Worm (Caenorhabditis elegans) whole organism, L4 larva: Measurements from ENCODE around the gene F16B4.2.

Experiments used
- Y75B8A.6 ChIP-seq: fragments of 200-800 bp; sonication (Bioruptor generic); IDR thresholded peaks from 2 replicates; pipeline ENCODE4 v1.3.6; 2022; ENCODE audit warnings: missing genetic modification reagents, missing genetic modification characterization, missing compliant biosample characterization
- ceh-62 ChIP-seq: sonication (generic microtip); optimal IDR thresholded peaks from 2 replicates; lab custom pipeline; 2017; ENCODE audit warnings: missing biosample characterization, missing genetic modification characterization
- dmd-9 ChIP-seq: fragments of 200-800 bp; sonication (Bioruptor generic); IDR thresholded peaks from 2 replicates; pipeline ENCODE4 v1.3.6; 2022; ENCODE audit warnings: missing genetic modification reagents, missing genetic modification characterization, missing compliant biosample characterization
- egl-27 ChIP-seq: sonication (generic microtip); optimal IDR thresholded peaks from 3 replicates; lab custom pipeline; 2017; ENCODE audit warnings: missing biosample characterization, missing genetic modification reagents, missing genetic modification characterization
- mxl-3 ChIP-seq: fragments of 200-800 bp; sonication (Bioruptor generic); optimal IDR thresholded peaks from 2 replicates; lab custom pipeline; 2018; ENCODE audit warnings: mild to moderate bottlenecking, missing genetic modification characterization, missing compliant biosample characterization
- nhr-11 ChIP-seq: fragments of 150-350 bp; optimal IDR thresholded peaks from 2 replicates; lab custom pipeline; 2014; ENCODE audit warnings: missing biosample characterization, missing genetic modification characterization
- nhr-76 ChIP-seq: fragments of 150-350 bp; optimal IDR thresholded peaks from 2 replicates; lab custom pipeline; 2014; ENCODE audit warnings: missing biosample characterization, missing genetic modification characterization
- pha-4 ChIP-seq, 2 experiments: fragments of 150-350 bp in 1 of 2; fragments of 200-800 bp in 1 of 2; sonication (Bioruptor generic) in 1 of 2; IDR thresholded peaks in 1 of 2; optimal IDR thresholded peaks in 1 of 2; 2 replicates each; pipeline versions ENCODE4 v1.3.6 to Lab custom; 2014 to 2022; ENCODE audit warnings: missing genetic modification characterization in 2 of 2, missing genetic modification reagents in 2 of 2, missing biosample characterization in 1 of 2, missing compliant biosample characterization in 1 of 2
- skn-1 ChIP-seq: fragments of 150-350 bp; optimal IDR thresholded peaks from 2 replicates; lab custom pipeline; 2014; ENCODE audit warnings: missing biosample characterization, missing genetic modification characterization
- unc-130 ChIP-seq: sonication (generic microtip); optimal IDR thresholded peaks from 2 replicates; lab custom pipeline; 2016; ENCODE audit warnings: missing genetic modification reagents, missing genetic modification characterization, missing compliant biosample characterization
- unc-62 ChIP-seq, 3 experiments: fragments of 150-350 bp in 1 of 3; sonication (generic microtip); optimal IDR thresholded peaks in 2 of 3; peaks in 1 of 3; 1 replicate in 1 of 3; 2 replicates in 2 of 3; lab custom pipeline; 2014 to 2017; ENCODE audit warnings: missing biosample characterization in 3 of 3, missing genetic modification characterization in 3 of 3, missing genetic modification reagents in 3 of 3, missing genotype in 1 of 3
- zip-2 ChIP-seq: fragments of 150-350 bp; optimal IDR thresholded peaks from 2 replicates; lab custom pipeline; 2014; ENCODE audit warnings: missing biosample characterization, missing genetic modification characterization

- TF ChIP-seq skn-1 (tag; lab: Kevin White, UChicago) (no peak), nhr-76 (tag; lab: Kevin White, UChicago) (no peak), ceh-62 (tag; lab: Kevin White, UChicago) (no peak), nhr-11 (no peak), unc-130 (GFP tag; lab: Kevin White, UChicago) (no peak), egl-27 (tag; lab: Kevin White, UChicago) (no peak), unc-62 (GFP tag; optimal IDR thresholded peaks at IDR 0.05 in 1 of 2; lab: Kevin White, UChicago) (peak in 1 of 2 experiments; percentile 52), unc-62 (tag; optimal IDR thresholded peaks at IDR 0.05; lab: Kevin White, UChicago) (no peak), zip-2 (tag; lab: Kevin White, UChicago) (no peak), mxl-3 (GFP tag; lab: Kevin White, UChicago) (no peak), Y75B8A.6 (GFP tag; lab: Robert Waterston, UW) (no peak), pha-4 (GFP tag; IDR thresholded peaks at IDR 0.05; lab: Robert Waterston, UW) (no peak), pha-4 (tag; optimal IDR thresholded peaks at IDR 0.05; lab: Kevin White, UChicago) (no peak), dmd-9 (no peak)
Observed at ce11 chrV:1569750-1570419, 31.0 kb upstream of the F16B4.2 start.
